Worm (Caenorhabditis elegans): ENCODE measurements around the gene hmg-1.1.

hmg-1.1 gene

DNA sequence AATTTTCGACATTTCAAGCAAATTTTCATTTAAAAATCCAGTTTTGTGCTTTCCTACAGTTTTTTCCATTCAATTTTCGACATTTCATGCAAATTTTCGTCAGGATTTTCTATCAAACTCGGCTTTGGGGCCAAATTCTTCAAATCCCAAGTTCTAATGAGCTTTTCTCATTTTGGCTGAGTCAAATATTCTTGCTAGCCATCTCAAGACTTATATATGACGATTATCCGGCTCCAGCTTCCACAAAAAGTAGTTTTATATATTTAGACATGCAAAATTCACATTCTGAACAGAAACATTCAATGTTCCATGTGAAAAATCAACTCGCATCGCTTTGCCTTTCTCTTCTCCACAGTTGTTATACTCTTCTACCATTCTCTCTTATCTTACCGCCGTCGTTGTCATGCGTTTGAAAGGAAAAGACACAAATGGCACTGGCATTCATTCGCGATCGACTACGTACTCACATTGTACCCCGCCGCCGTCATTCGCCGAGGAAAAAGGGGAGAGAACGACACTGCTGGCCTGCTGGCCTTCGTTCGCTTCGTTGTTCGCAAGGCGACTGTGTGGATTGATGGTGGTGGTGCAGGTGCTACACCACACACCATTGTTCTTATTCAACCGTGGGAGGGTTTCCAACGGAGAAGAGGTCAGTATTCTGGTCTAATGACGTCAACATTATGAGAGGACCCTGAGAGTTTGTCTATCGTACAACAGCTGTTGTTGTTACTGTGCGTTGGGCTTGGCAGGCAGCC lies 2.6 kb upstream of the hmg-1.1 start:
- TF ChIP-seq med-1 (GFP tag; optimal IDR thresholded peaks at IDR 0.05; ENCODE audit: insufficient read depth) = peak; percentile 24
- TF ChIP-seq flt-1 (GFP tag; IDR thresholded peaks at IDR 0.05) = peak; percentile 69
- TF ChIP-seq tab-1 (GFP tag; IDR thresholded peaks at IDR 0.05) = no peak
- TF ChIP-seq klf-2 (GFP tag; conservative IDR thresholded peaks at IDR 0.05) = no peak
- TF ChIP-seq ztf-29 (GFP tag; IDR thresholded peaks at IDR 0.05) = no peak
- TF ChIP-seq ref-1 (GFP tag; conservative IDR thresholded peaks at IDR 0.05) = no peak
- no peak for TF ChIP-seq ztf-23 (GFP tag; IDR thresholded peaks at IDR 0.05)
- TF ChIP-seq cog-1 (tag; optimal IDR thresholded peaks at IDR 0.05) = no peak

DNA sequence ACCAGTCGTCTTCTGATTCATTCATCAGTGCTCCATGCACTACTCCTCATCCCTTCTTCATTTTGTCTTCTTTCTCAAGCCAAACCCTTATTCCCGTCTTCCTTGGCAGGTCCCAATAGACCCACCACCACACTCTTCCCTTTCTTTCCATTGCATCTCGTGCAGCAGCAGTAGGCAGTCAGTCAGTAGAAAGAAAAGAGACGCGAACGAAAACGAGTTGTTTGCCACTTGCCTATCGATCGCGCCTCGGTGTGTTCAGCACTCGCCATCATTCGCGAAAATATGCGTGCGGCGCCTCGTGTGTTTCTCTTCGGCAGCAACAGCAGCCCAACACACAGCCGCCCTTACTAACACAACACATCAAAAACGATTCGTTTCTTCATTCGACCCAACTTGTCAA lies 1.0 kb upstream of the hmg-1.1 start:
- TF ChIP-seq T22C8.4 (GFP tag; IDR thresholded peaks at IDR 0.05) = peak; percentile 61; the same call in 1 of the 2 replicates
- TF ChIP-seq ztf-29 (GFP tag; IDR thresholded peaks at IDR 0.05) = 0 out of 2 replicates have a peak, but pooled peaks have one; percentile 5
- peak; percentile 71; the same call in 1 of the 2 replicates for TF ChIP-seq flt-1 (GFP tag; IDR thresholded peaks at IDR 0.05)
- TF ChIP-seq tab-1 (GFP tag; IDR thresholded peaks at IDR 0.05) = no peak
- TF ChIP-seq cog-1 (tag; optimal IDR thresholded peaks at IDR 0.05) = no peak
- no peak for TF ChIP-seq ref-1 (GFP tag; conservative IDR thresholded peaks at IDR 0.05)
- no peak for TF ChIP-seq klf-2 (GFP tag; conservative IDR thresholded peaks at IDR 0.05)
- peak; percentile 57; the same call in 1 of the 2 replicates for TF ChIP-seq ztf-23 (GFP tag; IDR thresholded peaks at IDR 0.05)
- peak; percentile 13 for TF ChIP-seq med-1 (GFP tag; optimal IDR thresholded peaks at IDR 0.05; ENCODE audit: insufficient read depth)

DNA sequence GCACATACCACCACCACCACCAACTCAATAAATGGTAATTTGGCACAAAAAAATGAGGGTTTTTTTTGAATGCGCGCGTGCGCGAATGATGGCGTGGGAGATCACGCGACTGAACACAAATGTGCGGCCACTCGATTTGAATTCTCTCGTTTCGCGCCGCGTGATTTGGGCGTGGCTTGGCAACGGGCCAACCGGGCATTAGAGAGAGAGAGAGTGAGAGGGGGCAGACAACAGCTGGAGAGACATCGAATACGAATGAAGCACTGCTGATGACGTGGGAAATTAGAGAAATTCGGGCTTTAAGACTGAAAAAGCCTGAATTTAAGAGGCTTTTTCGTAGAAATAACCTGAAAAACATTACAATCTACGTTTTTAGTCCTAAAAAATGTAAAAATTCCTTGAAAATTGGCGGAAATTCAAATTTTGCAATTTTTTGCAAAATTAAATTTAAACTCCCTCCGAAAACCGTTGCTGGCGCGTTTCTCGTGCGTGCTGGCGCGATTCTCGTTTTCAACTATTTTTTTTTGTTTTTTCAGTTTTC lies 975 bp downstream of the hmg-1.1 start:
- TF ChIP-seq ztf-23 (GFP tag; IDR thresholded peaks at IDR 0.05) (peak; percentile 66), ztf-29 (GFP tag; IDR thresholded peaks at IDR 0.05) (no peak; the same call in 1 of the 2 replicates), cog-1 (tag; optimal IDR thresholded peaks at IDR 0.05) (peak; percentile 66), T22C8.4 (GFP tag; IDR thresholded peaks at IDR 0.05) (no peak), med-1 (GFP tag; optimal IDR thresholded peaks at IDR 0.05; ENCODE audit: insufficient read depth) (no peak), flt-1 (GFP tag; IDR thresholded peaks at IDR 0.05) (peak; percentile 83), ref-1 (GFP tag; conservative IDR thresholded peaks at IDR 0.05) (0 out of 2 replicates have a peak, but pooled peaks have one; percentile 51), klf-2 (GFP tag; conservative IDR thresholded peaks at IDR 0.05) (0 out of 2 replicates have a peak, but pooled peaks have one; percentile 31), tab-1 (GFP tag; IDR thresholded peaks at IDR 0.05) (no peak)

- no peak for TF ChIP-seq ztf-23 (GFP tag; IDR thresholded peaks at IDR 0.05)
- TF ChIP-seq cog-1 (tag; optimal IDR thresholded peaks at IDR 0.05) = no peak
- no peak for TF ChIP-seq T22C8.4 (GFP tag; IDR thresholded peaks at IDR 0.05)
- no peak for TF ChIP-seq ztf-29 (GFP tag; IDR thresholded peaks at IDR 0.05)
- no peak for TF ChIP-seq ref-1 (GFP tag; conservative IDR thresholded peaks at IDR 0.05)
- no peak for TF ChIP-seq klf-2 (GFP tag; conservative IDR thresholded peaks at IDR 0.05)
- TF ChIP-seq med-1 (GFP tag; optimal IDR thresholded peaks at IDR 0.05; ENCODE audit: insufficient read depth) = no peak
- TF ChIP-seq flt-1 (GFP tag; IDR thresholded peaks at IDR 0.05) = no peak
- TF ChIP-seq tab-1 (GFP tag; IDR thresholded peaks at IDR 0.05) = no peak
These were observed 1.6 kb downstream of the hmg-1.1 start, which contains the start of gene Y54G11A.2 for ce11 chrII:14252057-14252456. TSS of gene Y54G11A.2 (plus strand) at chrII:14252357.

ce11 chrII:14255850-14256249 lies 5.4 kb downstream of the hmg-1.1 start:
- TF ChIP-seq tab-1 (GFP tag; IDR thresholded peaks at IDR 0.05) (no peak), flt-1 (GFP tag; IDR thresholded peaks at IDR 0.05) (no peak), klf-2 (GFP tag; conservative IDR thresholded peaks at IDR 0.05) (no peak), ztf-29 (GFP tag; IDR thresholded peaks at IDR 0.05) (no peak), T22C8.4 (GFP tag; IDR thresholded peaks at IDR 0.05) (no peak), ref-1 (GFP tag; conservative IDR thresholded peaks at IDR 0.05) (no peak), ztf-23 (GFP tag; IDR thresholded peaks at IDR 0.05) (no peak), cog-1 (tag; optimal IDR thresholded peaks at IDR 0.05) (no peak), med-1 (GFP tag; optimal IDR thresholded peaks at IDR 0.05; ENCODE audit: insufficient read depth) (no peak)

- TF ChIP-seq tab-1 (GFP tag; IDR thresholded peaks at IDR 0.05) (no peak), med-1 (GFP tag; optimal IDR thresholded peaks at IDR 0.05; ENCODE audit: insufficient read depth) (no peak), ref-1 (GFP tag; conservative IDR thresholded peaks at IDR 0.05) (no peak), klf-2 (GFP tag; conservative IDR thresholded peaks at IDR 0.05) (no peak), ztf-23 (GFP tag; IDR thresholded peaks at IDR 0.05) (no peak), cog-1 (tag; optimal IDR thresholded peaks at IDR 0.05) (no peak), ztf-29 (GFP tag; IDR thresholded peaks at IDR 0.05) (no peak)
These were observed 6.3 kb downstream of the hmg-1.1 start, which contains the start of gene Y54G11A.19 for ce11 chrII:14256779-14257178. TSS of gene Y54G11A.19 (minus strand) at chrII:14256879.

DNA sequence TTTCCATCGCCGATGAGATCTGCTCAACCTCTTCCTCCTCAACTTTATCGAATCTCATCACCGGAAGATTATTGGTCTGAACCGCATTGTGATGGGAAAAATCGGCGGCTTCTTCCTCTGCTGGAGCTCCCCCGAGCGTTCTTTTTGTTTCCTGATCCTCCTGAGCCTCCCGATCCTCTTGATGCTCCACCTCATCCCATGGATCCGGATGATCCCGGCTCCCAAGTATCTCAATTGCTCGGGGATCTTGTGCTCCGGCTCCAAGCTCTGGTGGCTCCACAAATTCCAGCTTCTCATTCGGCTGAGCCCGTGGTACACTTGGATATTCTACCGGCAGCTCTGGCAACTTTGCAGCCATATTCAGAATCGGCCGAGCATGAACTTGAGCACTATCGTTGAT lies 7.4 kb downstream of the hmg-1.1 start:
- TF ChIP-seq T22C8.4 (GFP tag; IDR thresholded peaks at IDR 0.05) (no peak), med-1 (GFP tag; optimal IDR thresholded peaks at IDR 0.05; ENCODE audit: insufficient read depth) (no peak), tab-1 (GFP tag; IDR thresholded peaks at IDR 0.05) (no peak), ztf-23 (GFP tag; IDR thresholded peaks at IDR 0.05) (no peak), cog-1 (tag; optimal IDR thresholded peaks at IDR 0.05) (no peak), flt-1 (GFP tag; IDR thresholded peaks at IDR 0.05) (no peak), ztf-29 (GFP tag; IDR thresholded peaks at IDR 0.05) (no peak), ref-1 (GFP tag; conservative IDR thresholded peaks at IDR 0.05) (no peak), klf-2 (GFP tag; conservative IDR thresholded peaks at IDR 0.05) (no peak)

DNA sequence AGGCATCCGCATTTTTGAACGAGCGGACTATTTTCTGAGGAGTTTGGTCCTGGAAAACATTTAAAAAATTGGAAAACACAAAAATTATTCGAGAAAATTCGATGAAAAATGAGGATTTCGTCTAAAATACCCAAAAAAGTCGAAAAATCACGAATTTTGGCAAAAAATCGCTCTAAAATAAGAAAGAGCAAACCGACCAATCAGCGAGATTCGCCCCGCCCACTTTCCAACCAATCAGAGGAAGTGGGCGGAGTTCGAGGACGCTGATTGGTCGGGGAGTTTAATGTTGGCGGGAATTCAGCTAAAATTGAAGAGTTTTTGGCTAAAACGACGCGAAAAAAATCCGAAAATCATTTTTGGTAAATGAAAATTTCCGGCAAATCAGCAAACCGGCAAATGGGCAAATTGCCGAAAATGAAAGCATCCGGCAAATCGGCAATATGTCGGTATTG lies 18.7 kb downstream of the hmg-1.1 start, which contains the start of gene Y54G11A.1:
TSS of gene Y54G11A.1 (minus strand) at position 51 of the 452 bp plus-strand sequence.
- no peak for TF ChIP-seq klf-2 (GFP tag; conservative IDR thresholded peaks at IDR 0.05)
- no peak for TF ChIP-seq med-1 (GFP tag; optimal IDR thresholded peaks at IDR 0.05; ENCODE audit: insufficient read depth)
- no peak for TF ChIP-seq T22C8.4 (GFP tag; IDR thresholded peaks at IDR 0.05)
- TF ChIP-seq ztf-29 (GFP tag; IDR thresholded peaks at IDR 0.05) = no peak
- TF ChIP-seq flt-1 (GFP tag; IDR thresholded peaks at IDR 0.05) = no peak
- no peak for TF ChIP-seq cog-1 (tag; optimal IDR thresholded peaks at IDR 0.05)
- no peak for TF ChIP-seq tab-1 (GFP tag; IDR thresholded peaks at IDR 0.05)
- TF ChIP-seq ref-1 (GFP tag; conservative IDR thresholded peaks at IDR 0.05) = no peak
- TF ChIP-seq ztf-23 (GFP tag; IDR thresholded peaks at IDR 0.05) = no peak

DNA sequence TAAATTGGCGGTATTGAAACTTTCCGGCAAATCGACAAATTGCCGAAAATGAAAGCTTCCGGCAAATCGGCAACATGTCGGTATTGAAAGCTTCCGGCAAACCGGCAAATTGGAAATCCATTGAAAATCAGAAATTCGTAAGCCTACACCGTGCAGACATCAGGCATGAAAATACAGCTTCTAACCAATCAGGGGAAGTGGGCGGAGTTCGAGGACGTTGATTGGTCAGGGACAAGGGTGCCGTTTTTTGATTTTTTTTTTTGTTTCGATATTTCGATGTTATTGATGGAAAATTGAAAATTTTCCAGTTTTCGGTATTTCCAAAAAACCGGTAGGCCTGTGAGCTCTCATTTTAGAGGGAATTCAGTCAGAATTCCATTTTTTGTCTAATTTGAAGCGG lies 19.3 kb downstream of the hmg-1.1 start:
- TF ChIP-seq ref-1 (GFP tag; conservative IDR thresholded peaks at IDR 0.05) (no peak), ztf-23 (GFP tag; IDR thresholded peaks at IDR 0.05) (no peak), ztf-29 (GFP tag; IDR thresholded peaks at IDR 0.05) (no peak), T22C8.4 (GFP tag; IDR thresholded peaks at IDR 0.05) (no peak), med-1 (GFP tag; optimal IDR thresholded peaks at IDR 0.05; ENCODE audit: insufficient read depth) (no peak), tab-1 (GFP tag; IDR thresholded peaks at IDR 0.05) (no peak), cog-1 (tag; optimal IDR thresholded peaks at IDR 0.05) (no peak), klf-2 (GFP tag; conservative IDR thresholded peaks at IDR 0.05) (no peak), flt-1 (GFP tag; IDR thresholded peaks at IDR 0.05) (no peak)
